Worm (Caenorhabditis elegans): ENCODE data around the gene srbc-13.
"Not testable (repeated sequence)": the region's sequence is repeated elsewhere in the genome, so short reads cannot be mapped to it uniquely, and the experiment has no call there.

- TF ChIP-seq tra-4 (tag; optimal IDR thresholded peaks at IDR 0.05); B0310.2 (tag; optimal IDR thresholded peaks at IDR 0.05); ama-1 (optimal IDR thresholded peaks at IDR 0.05); pes-1 (GFP tag; IDR thresholded peaks at IDR 0.05); hmbx-1 (tag; optimal IDR thresholded peaks at IDR 0.05); flt-1 (GFP tag; IDR thresholded peaks at IDR 0.05); hmg-4 (GFP tag; optimal IDR thresholded peaks at IDR 0.05); ets-7 (tag; optimal IDR thresholded peaks at IDR 0.05); ceh-36 (tag; optimal IDR thresholded peaks at IDR 0.05); tbx-11 (GFP tag; IDR thresholded peaks at IDR 0.05): not testable (repeated sequence)
These were observed 4.5 kb upstream of the srbc-13 start, which contains the start of gene K09C6.8 for ce11 chrV:843118-843517.
